Worm (Caenorhabditis elegans) whole organism, early embryonic: ENCODE measurements around the gene T19C3.5.
A peak's percentile ranks its signal among the peaks of the same experiment; 100 is the strongest.

ENCODE experiments used
- B0310.2 ChIP-seq: sonication (generic microtip); optimal IDR thresholded peaks from 2 replicates; lab custom pipeline; 2016; ENCODE audit warnings: mild to moderate bottlenecking, missing genetic modification characterization, missing compliant biosample characterization
- F13C5.2 ChIP-seq: sonication (generic microtip); optimal IDR thresholded peaks from 2 replicates; lab custom pipeline; 2017; ENCODE audit warnings: mild to moderate bottlenecking, missing genetic modification characterization, inconsistent platforms, missing compliant biosample characterization
- aly-1 ChIP-seq: sonication (generic microtip); optimal IDR thresholded peaks from 2 replicates; lab custom pipeline; 2016; ENCODE audit warnings: missing genetic modification characterization, missing compliant biosample characterization
- ama-1 ChIP-seq: fragments of 150-350 bp; optimal IDR thresholded peaks from 2 replicates; lab custom pipeline; 2014
- ceh-13 ChIP-seq: fragments of 200-800 bp; sonication (Bioruptor generic); optimal IDR thresholded peaks from 2 replicates; lab custom pipeline; 2018; ENCODE audit warnings: mild to moderate bottlenecking, missing genetic modification characterization, missing compliant biosample characterization
- ceh-36 ChIP-seq: sonication (generic microtip); optimal IDR thresholded peaks from 2 replicates; lab custom pipeline; 2016; ENCODE audit warnings: missing genetic modification characterization, inconsistent platforms, missing compliant biosample characterization
- ets-7 ChIP-seq: sonication (generic microtip); optimal IDR thresholded peaks from 2 replicates; lab custom pipeline; 2016; ENCODE audit warnings: missing genotype, missing genetic modification characterization, missing compliant biosample characterization
- flt-1 ChIP-seq: fragments of 200-800 bp; sonication (Bioruptor generic); IDR thresholded peaks from 2 replicates; pipeline ENCODE4 v1.3.6; 2022; ENCODE audit warnings: missing genetic modification characterization, missing compliant biosample characterization
- hmbx-1 ChIP-seq: sonication (generic microtip); optimal IDR thresholded peaks from 2 replicates; lab custom pipeline; 2016; ENCODE audit warnings: mild to moderate bottlenecking, missing genetic modification characterization, missing compliant biosample characterization
- hmg-4 ChIP-seq: fragments of 200-800 bp; sonication (Bioruptor generic); optimal IDR thresholded peaks from 2 replicates; lab custom pipeline; 2018; ENCODE audit warnings: mild to moderate bottlenecking, missing genetic modification characterization, missing compliant biosample characterization
- hnd-1 ChIP-seq: sonication (generic microtip); optimal IDR thresholded peaks from 2 replicates; lab custom pipeline; 2016; ENCODE audit warnings: missing genetic modification characterization, missing compliant biosample characterization
- pes-1 ChIP-seq: fragments of 200-800 bp; sonication (Bioruptor generic); IDR thresholded peaks from 2 replicates; pipeline ENCODE4 v1.3.6; 2022; ENCODE audit warnings: missing genetic modification reagents, missing genetic modification characterization, missing compliant biosample characterization
- scrt-1 ChIP-seq: fragments of 200-800 bp; sonication (Bioruptor generic); IDR thresholded peaks from 2 replicates; pipeline ENCODE4 v1.3.6; 2022; ENCODE audit warnings: missing genetic modification characterization, missing compliant biosample characterization
- sea-1 ChIP-seq: fragments of 200-800 bp; sonication (Bioruptor generic); conservative IDR thresholded peaks from 2 replicates; pipeline ENCODE4 v1.3.6; 2022; ENCODE audit warnings: missing genetic modification characterization, missing compliant biosample characterization
- tbx-11 ChIP-seq: fragments of 200-800 bp; sonication (Bioruptor generic); IDR thresholded peaks from 2 replicates; pipeline ENCODE4 v1.3.6; 2022; ENCODE audit warnings: missing genetic modification characterization, missing compliant biosample characterization
- tbx-37 ChIP-seq: fragments of 200-800 bp; sonication (Bioruptor generic); conservative IDR thresholded peaks from 2 replicates; pipeline ENCODE4 v1.3.6; 2022; ENCODE audit warnings: missing genetic modification reagents, missing genetic modification characterization, missing compliant biosample characterization
- tra-4 ChIP-seq: sonication (generic microtip); optimal IDR thresholded peaks from 2 replicates; lab custom pipeline; 2017; ENCODE audit warnings: missing genetic modification characterization, missing compliant biosample characterization

The T19C3.5 gene

ce11 chrIII:657241-657640 lies 29.5 kb upstream of the T19C3.5 start:
- TF ChIP-seq ceh-36 (tag; lab: Kevin White, UChicago), result peak; percentile 20
- TF ChIP-seq pes-1 (GFP tag; lab: Robert Waterston, UW), result no peak
- TF ChIP-seq flt-1 (GFP tag; lab: Robert Waterston, UW), result no peak
- no peak for TF ChIP-seq sea-1

- TF ChIP-seq scrt-1 (GFP tag; lab: Robert Waterston, UW), result no peak
- TF ChIP-seq ama-1, result no peak
- no peak for TF ChIP-seq hmg-4 (GFP tag; lab: Kevin White, UChicago)
- no peak for TF ChIP-seq tra-4 (tag; lab: Kevin White, UChicago)
- no peak for TF ChIP-seq B0310.2 (tag; lab: Kevin White, UChicago)
- TF ChIP-seq sea-1, result no peak
- TF ChIP-seq tbx-37 (GFP tag; lab: Robert Waterston, UW), result no peak
- TF ChIP-seq ets-7 (tag; lab: Kevin White, UChicago), result no peak
- TF ChIP-seq hnd-1 (tag; lab: Kevin White, UChicago), result no peak
- no peak for TF ChIP-seq ceh-13 (GFP tag; lab: Kevin White, UChicago)
- TF ChIP-seq tbx-11 (GFP tag; lab: Robert Waterston, UW), result no peak
- TF ChIP-seq pes-1 (GFP tag; lab: Robert Waterston, UW), result no peak
- no peak for TF ChIP-seq flt-1 (GFP tag; lab: Robert Waterston, UW)
- TF ChIP-seq hmbx-1, result no peak
- no peak for TF ChIP-seq aly-1 (tag; lab: Kevin White, UChicago)
- no peak for TF ChIP-seq F13C5.2 (tag; lab: Kevin White, UChicago)
- TF ChIP-seq ceh-36 (tag; lab: Kevin White, UChicago), result no peak
These were observed 28.9 kb upstream of the T19C3.5 start for ce11 chrIII:656660-657059.

- TF ChIP-seq flt-1 (GFP tag; lab: Robert Waterston, UW) (no peak), pes-1 (GFP tag; lab: Robert Waterston, UW) (no peak)
These were observed 26.6 kb upstream of the T19C3.5 start for ce11 chrIII:654365-654764.

- TF ChIP-seq ets-7 (tag; lab: Kevin White, UChicago), result no peak
- TF ChIP-seq flt-1 (GFP tag; lab: Robert Waterston, UW), result no peak
- no peak for TF ChIP-seq tbx-11 (GFP tag; lab: Robert Waterston, UW)
- TF ChIP-seq tbx-37 (GFP tag; lab: Robert Waterston, UW), result no peak
- no peak for TF ChIP-seq ama-1
- no peak for TF ChIP-seq F13C5.2 (tag; lab: Kevin White, UChicago)
- TF ChIP-seq tra-4 (tag; lab: Kevin White, UChicago), result no peak
- TF ChIP-seq ceh-13 (GFP tag; lab: Kevin White, UChicago), result no peak
- TF ChIP-seq aly-1 (tag; lab: Kevin White, UChicago), result no peak
- no peak for TF ChIP-seq hmbx-1
- TF ChIP-seq scrt-1 (GFP tag; lab: Robert Waterston, UW), result no peak
- TF ChIP-seq sea-1, result no peak
- TF ChIP-seq hmg-4 (GFP tag; lab: Kevin White, UChicago), result no peak
These were observed 23.8 kb upstream of the T19C3.5 start for ce11 chrIII:651587-651986.

ce11 chrIII:650539-650938 lies 22.8 kb upstream of the T19C3.5 start:
- TF ChIP-seq sea-1 (no peak), scrt-1 (GFP tag; lab: Robert Waterston, UW) (no peak), ets-7 (tag; lab: Kevin White, UChicago) (no peak), tbx-37 (GFP tag; lab: Robert Waterston, UW) (no peak), ama-1 (no peak), hmbx-1 (no peak), tra-4 (tag; lab: Kevin White, UChicago) (no peak), pes-1 (GFP tag; lab: Robert Waterston, UW) (no peak), ceh-36 (tag; lab: Kevin White, UChicago) (no peak)

- TF ChIP-seq tra-4 (tag; lab: Kevin White, UChicago), result no peak
- TF ChIP-seq flt-1 (GFP tag; lab: Robert Waterston, UW), result no peak
- no peak for TF ChIP-seq scrt-1 (GFP tag; lab: Robert Waterston, UW)
These were observed 22.2 kb upstream of the T19C3.5 start for ce11 chrIII:649935-650334.

ce11 chrIII:647248-647647 lies 19.5 kb upstream of the T19C3.5 start:
- TF ChIP-seq sea-1 (no peak), pes-1 (GFP tag; lab: Robert Waterston, UW) (no peak), B0310.2 (tag; lab: Kevin White, UChicago) (no peak), hnd-1 (tag; lab: Kevin White, UChicago) (no peak), tbx-11 (GFP tag; lab: Robert Waterston, UW) (no peak), tbx-37 (GFP tag; lab: Robert Waterston, UW) (no peak), ceh-13 (GFP tag; lab: Kevin White, UChicago) (no peak), ceh-36 (tag; lab: Kevin White, UChicago) (no peak), tra-4 (tag; lab: Kevin White, UChicago) (no peak), ama-1 (no peak), F13C5.2 (tag; lab: Kevin White, UChicago) (no peak), flt-1 (GFP tag; lab: Robert Waterston, UW) (no peak)

ce11 chrIII:646454-646853 lies 18.7 kb upstream of the T19C3.5 start, which contains the start of gene orai-1:
Gene orai-1 (plus strand): TSS chrIII:646754.
- no peak for TF ChIP-seq ets-7 (tag; lab: Kevin White, UChicago)
- TF ChIP-seq hmbx-1, result no peak
- no peak for TF ChIP-seq tbx-11 (GFP tag; lab: Robert Waterston, UW)
- no peak for TF ChIP-seq F13C5.2 (tag; lab: Kevin White, UChicago)
- no peak for TF ChIP-seq aly-1 (tag; lab: Kevin White, UChicago)
- no peak for TF ChIP-seq ceh-13 (GFP tag; lab: Kevin White, UChicago)
- no peak for TF ChIP-seq pes-1 (GFP tag; lab: Robert Waterston, UW)
- no peak for TF ChIP-seq flt-1 (GFP tag; lab: Robert Waterston, UW)
